Fruit fly (Drosophila melanogaster) whole organism, pupa: ENCODE results near the gene GluRIID.

Experiments used
- CG10348 ChIP-seq: fragments of 200-800 bp; sonication (Bioruptor generic); IDR thresholded peaks from 2 replicates; pipeline ENCODE4 v1.3.6; 2022; ENCODE audit warnings: missing biosample characterization, missing genetic modification characterization
- CG12605 ChIP-seq: fragments of 200-800 bp; sonication (Bioruptor generic); IDR thresholded peaks from 2 replicates; pipeline ENCODE4 v1.3.6; 2022; ENCODE audit warnings: missing biosample characterization, missing genetic modification characterization
- CG13204 ChIP-seq: fragments of 200-800 bp; sonication (Bioruptor generic); optimal IDR thresholded peaks from 2 replicates; lab custom pipeline; 2018; ENCODE audit warnings: missing biosample characterization, mild to moderate bottlenecking, missing genetic modification characterization, moderate library complexity
- CG14655 ChIP-seq: fragments of 200-800 bp; sonication (Bioruptor generic); optimal IDR thresholded peaks from 3 replicates; lab custom pipeline; 2017; ENCODE audit warnings: mild to moderate bottlenecking, missing biosample characterization, missing genetic modification reagents, missing genetic modification characterization
- CG15710 ChIP-seq: fragments of 200-800 bp; sonication (Bioruptor generic); optimal IDR thresholded peaks from 2 replicates; lab custom pipeline; 2018; ENCODE audit warnings: missing biosample characterization, mild to moderate bottlenecking, missing genetic modification characterization, moderate library complexity
- CG17806 ChIP-seq: fragments of 200-800 bp; sonication (Bioruptor generic); optimal IDR thresholded peaks from 2 replicates; lab custom pipeline; 2018; ENCODE audit warnings: missing biosample characterization, mild to moderate bottlenecking, missing genetic modification characterization, moderate library complexity
- CG32121 ChIP-seq: fragments of 200-800 bp; sonication (Bioruptor generic); IDR thresholded peaks from 2 replicates; pipeline ENCODE4 v1.3.6; 2022; ENCODE audit warnings: missing biosample characterization, missing genetic modification characterization
- CG34367 ChIP-seq: fragments of 200-800 bp; sonication (Bioruptor generic); optimal IDR thresholded peaks from 2 replicates; lab custom pipeline; 2018; ENCODE audit warnings: missing biosample characterization, mild to moderate bottlenecking, missing genetic modification characterization
- CG4496 ChIP-seq: fragments of 200-800 bp; sonication (Bioruptor generic); IDR thresholded peaks from 3 replicates; pipeline ENCODE4 v1.3.6; 2022; ENCODE audit warnings: missing biosample characterization, missing genetic modification characterization
- CG8159 ChIP-seq: fragments of 200-800 bp; sonication (Bioruptor generic); optimal IDR thresholded peaks from 3 replicates; lab custom pipeline; 2018; ENCODE audit warnings: missing biosample characterization, mild to moderate bottlenecking, missing genetic modification characterization, moderate library complexity
- CG8301 ChIP-seq: fragments of 200-800 bp; sonication (Bioruptor generic); optimal IDR thresholded peaks from 2 replicates; lab custom pipeline; 2018; ENCODE audit warnings: missing biosample characterization, mild to moderate bottlenecking, missing genetic modification characterization
- CG9948 ChIP-seq: fragments of 200-800 bp; sonication (Bioruptor generic); optimal IDR thresholded peaks from 2 replicates; lab custom pipeline; 2018; ENCODE audit warnings: missing biosample characterization, mild to moderate bottlenecking, missing genetic modification characterization, moderate library complexity
- D1 ChIP-seq: fragments of 200-800 bp; sonication (Bioruptor generic); optimal IDR thresholded peaks from 2 replicates; lab custom pipeline; 2018; ENCODE audit warnings: missing biosample characterization, mild to moderate bottlenecking, missing genetic modification characterization, moderate library complexity
- EcR ChIP-seq: fragments of 200-800 bp; sonication (Bioruptor generic); optimal IDR thresholded peaks from 3 replicates; lab custom pipeline; 2019; ENCODE audit warnings: missing biosample characterization, missing genetic modification characterization, mild to moderate bottlenecking, moderate library complexity, missing genetic modification reagents
- Ets98B ChIP-seq: fragments of 200-800 bp; sonication (Bioruptor generic); IDR thresholded peaks from 2 replicates; pipeline ENCODE4 v1.3.6; 2022; ENCODE audit warnings: missing biosample characterization, missing genetic modification characterization
- Pif1A ChIP-seq: fragments of 200-800 bp; sonication (Bioruptor generic); optimal IDR thresholded peaks from 3 replicates; lab custom pipeline; 2016; ENCODE audit warnings: missing biosample characterization, missing genetic modification characterization
- Pif1B ChIP-seq: fragments of 200-800 bp; sonication (Bioruptor generic); optimal IDR thresholded peaks from 3 replicates; lab custom pipeline; 2016; ENCODE audit warnings: missing biosample characterization, missing genetic modification characterization
- Snoo ChIP-seq: fragments of 200-800 bp; sonication (Bioruptor generic); optimal IDR thresholded peaks from 3 replicates; lab custom pipeline; 2017; ENCODE audit warnings: missing biosample characterization, mild to moderate bottlenecking, missing genetic modification characterization, inconsistent platforms
- fd96Ca ChIP-seq: fragments of 200-800 bp; sonication (Bioruptor generic); IDR thresholded peaks from 3 replicates; pipeline ENCODE4 v1.3.6; 2022; ENCODE audit warnings: missing biosample characterization, missing genetic modification characterization
- gl ChIP-seq: fragments of 200-800 bp; sonication (Bioruptor generic); optimal IDR thresholded peaks from 2 replicates; lab custom pipeline; 2018; ENCODE audit warnings: missing biosample characterization, mild to moderate bottlenecking, missing genetic modification characterization
- rn ChIP-seq: fragments of 200-800 bp; sonication (Bioruptor generic); IDR thresholded peaks from 2 replicates; pipeline ENCODE4 v1.3.6; 2022; ENCODE audit warnings: missing biosample characterization, missing genetic modification characterization

The GluRIID gene

DNA sequence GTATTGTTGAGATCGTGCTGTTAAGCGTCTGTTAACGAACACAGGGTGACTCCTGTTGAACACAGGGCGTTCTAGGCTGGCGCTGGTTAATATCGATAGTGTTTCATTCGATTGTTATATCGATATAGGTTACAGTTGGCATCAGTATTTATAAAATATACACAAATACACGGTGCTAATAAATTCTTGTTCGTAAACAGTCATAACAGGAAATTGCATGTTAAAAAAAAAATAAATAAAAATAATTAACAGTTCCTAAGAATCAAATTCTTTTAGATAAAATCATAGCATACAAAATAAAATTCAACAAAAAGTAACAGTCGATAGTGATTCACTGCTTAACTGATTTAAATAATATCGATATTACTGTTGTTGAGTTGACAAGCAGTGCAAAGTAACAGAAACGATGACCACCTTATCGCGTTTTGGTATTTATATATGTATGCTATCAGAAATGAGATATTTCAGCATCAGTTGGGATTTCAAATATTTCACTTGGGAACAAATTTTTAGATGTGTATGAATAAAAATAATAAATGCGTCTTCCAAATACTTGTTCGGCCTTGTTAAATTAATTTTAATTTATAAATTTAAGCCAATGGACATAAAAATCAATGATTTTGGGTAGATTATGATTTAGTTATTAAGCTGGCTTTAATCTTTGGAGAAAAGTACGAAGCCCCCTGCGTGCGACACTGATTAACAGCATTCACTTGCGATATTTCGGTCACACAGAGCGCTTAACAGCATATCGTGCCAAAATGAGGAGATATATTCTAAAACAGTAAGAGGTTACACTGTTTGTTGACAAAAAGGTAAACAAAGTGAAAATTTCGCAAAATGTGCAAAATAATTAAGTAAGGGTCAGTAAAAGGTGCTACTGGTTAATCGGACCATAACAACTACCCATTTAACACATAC lies 17.3 kb downstream of the GluRIID start, which contains the start of the genes Pi3K92E and Lrrk:
TSS of gene Pi3K92E (minus strand) at position 59 of the 921 bp plus-strand sequence.
TSS of gene Lrrk (plus strand) at position 807 of the 921 bp plus-strand sequence.
- TF ChIP-seq CG8301 (no peak), CG34367 (peak; percentile 27), CG4496 (GFP tag; lab: Robert Waterston, UW) (0 out of 3 replicates have a peak, but pooled peaks have one; percentile 37), Pif1B (GFP tag; lab: Kevin White, UChicago) (no peak)

DNA sequence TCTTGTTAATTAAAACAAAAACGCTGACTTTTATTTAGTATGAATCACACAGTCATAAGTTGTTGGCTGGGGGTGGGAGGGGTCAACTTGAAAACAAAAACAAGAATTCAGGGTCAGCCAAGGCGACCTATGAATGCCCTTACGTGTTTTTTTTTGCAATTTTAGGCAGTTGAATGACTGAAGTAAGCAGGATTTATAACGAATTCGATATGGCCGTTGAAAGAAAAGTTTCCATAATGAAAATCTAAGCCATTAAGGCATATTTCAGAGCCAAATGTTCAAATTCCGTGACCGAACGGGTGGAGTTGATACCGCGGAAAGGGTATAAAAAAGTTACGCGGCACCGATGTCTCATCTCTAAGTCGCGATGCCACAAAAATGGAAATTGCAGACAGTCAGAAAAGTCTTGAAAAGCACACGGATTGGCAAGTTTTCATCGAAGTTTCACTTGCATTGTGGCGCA lies 18.2 kb downstream of the GluRIID start:
- TF ChIP-seq CG32121 (GFP tag; lab: Robert Waterston, UW), result peak; percentile 71
- TF ChIP-seq CG4496 (GFP tag; lab: Robert Waterston, UW), result peak; percentile 59; the same call in 2 of the 3 replicates
- no peak for TF ChIP-seq CG12605
- TF ChIP-seq rn (GFP tag; lab: Robert Waterston, UW), result peak; percentile 52; the same call in 1 of the 2 replicates
- TF ChIP-seq Pif1A (GFP tag; lab: Kevin White, UChicago), result no peak
- peak; percentile 60 for TF ChIP-seq CG15710 (tag; lab: Kevin White, UChicago)
- peak; percentile 80 for TF ChIP-seq fd96Ca (GFP tag; lab: Robert Waterston, UW)
- peak; percentile 71 for TF ChIP-seq Ets98B
- TF ChIP-seq Snoo (tag; lab: Kevin White, UChicago), result peak; percentile 49
- TF ChIP-seq CG8159 (tag; lab: Kevin White, UChicago), result no peak
- TF ChIP-seq CG9948, result peak; percentile 58

DNA sequence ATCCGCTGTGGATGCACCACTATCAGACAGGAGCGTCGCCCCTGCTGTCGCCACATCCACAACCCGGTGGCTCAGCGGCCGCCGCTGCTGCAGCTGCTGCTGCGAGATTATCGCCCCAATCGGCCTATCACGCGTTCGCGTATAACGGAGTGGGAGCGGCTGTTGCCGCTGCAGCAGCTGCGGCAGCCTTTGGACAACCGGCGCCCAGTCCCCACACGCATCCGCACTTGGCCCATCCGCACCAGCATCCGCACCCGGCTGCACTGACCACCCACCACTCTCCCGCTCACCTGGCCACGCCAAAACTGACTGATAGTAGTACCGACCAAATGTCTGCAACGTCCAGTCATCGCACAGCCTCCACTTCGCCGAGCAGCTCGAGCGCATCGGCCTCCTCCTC lies 26.1 kb downstream of the GluRIID start:
- no peak for TF ChIP-seq Ets98B
- TF ChIP-seq CG13204 (GFP tag; lab: Kevin White, UChicago), result no peak
- TF ChIP-seq D1 (tag; lab: Kevin White, UChicago), result no peak
- TF ChIP-seq fd96Ca (GFP tag; lab: Robert Waterston, UW), result no peak
- TF ChIP-seq rn (GFP tag; lab: Robert Waterston, UW), result no peak
- no peak for TF ChIP-seq CG14655 (GFP tag; lab: Kevin White, UChicago)
- TF ChIP-seq CG9948, result no peak
- no peak for TF ChIP-seq gl (tag; lab: Kevin White, UChicago)
- no peak for TF ChIP-seq CG8301
- TF ChIP-seq CG12605, result no peak
- TF ChIP-seq Snoo (tag; lab: Kevin White, UChicago), result no peak

DNA sequence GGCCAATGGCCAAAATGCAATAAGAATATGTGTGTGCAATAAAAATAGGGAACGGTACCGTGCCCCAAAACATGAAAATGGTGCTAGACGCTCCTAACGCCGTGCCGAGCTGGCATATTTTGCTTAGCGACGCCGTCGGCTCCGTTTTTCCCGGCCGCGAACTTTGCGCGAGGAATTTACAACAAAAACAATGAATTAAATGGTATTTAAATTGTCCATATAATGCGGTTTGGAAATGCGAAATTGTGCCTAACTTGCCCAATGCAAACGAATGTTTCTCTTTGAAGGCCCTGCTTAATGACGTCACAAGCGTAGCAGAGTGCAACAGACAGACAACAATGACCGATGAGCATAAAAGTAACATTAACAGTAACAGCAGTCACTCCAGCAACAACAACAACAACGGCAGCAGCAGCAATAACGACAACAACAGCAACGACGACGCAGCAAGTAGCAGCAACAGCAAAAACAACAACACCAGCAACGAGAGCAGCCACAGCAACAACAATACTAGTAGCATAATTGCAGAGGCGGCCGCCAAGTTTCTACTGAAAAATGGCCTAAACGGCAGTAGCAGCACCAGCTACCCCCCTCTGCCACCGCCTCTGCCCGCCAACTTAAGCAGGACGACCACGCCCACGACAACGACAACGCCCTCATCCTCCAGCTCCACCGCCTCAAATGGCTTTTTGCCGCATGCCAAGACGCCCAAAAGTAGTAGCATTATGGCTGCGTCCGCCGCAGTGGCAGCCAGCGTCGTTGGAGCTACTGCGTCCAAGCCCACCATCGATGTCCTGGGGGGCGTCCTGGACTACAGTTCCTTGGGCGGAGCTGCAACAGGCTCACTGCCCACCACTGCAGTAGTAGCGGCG lies 29.7 kb downstream of the GluRIID start:
- TF ChIP-seq CG12605 (no peak), CG9948 (peak; percentile 29), Pif1B (GFP tag; lab: Kevin White, UChicago) (no peak), fd96Ca (GFP tag; lab: Robert Waterston, UW) (no peak)

DNA sequence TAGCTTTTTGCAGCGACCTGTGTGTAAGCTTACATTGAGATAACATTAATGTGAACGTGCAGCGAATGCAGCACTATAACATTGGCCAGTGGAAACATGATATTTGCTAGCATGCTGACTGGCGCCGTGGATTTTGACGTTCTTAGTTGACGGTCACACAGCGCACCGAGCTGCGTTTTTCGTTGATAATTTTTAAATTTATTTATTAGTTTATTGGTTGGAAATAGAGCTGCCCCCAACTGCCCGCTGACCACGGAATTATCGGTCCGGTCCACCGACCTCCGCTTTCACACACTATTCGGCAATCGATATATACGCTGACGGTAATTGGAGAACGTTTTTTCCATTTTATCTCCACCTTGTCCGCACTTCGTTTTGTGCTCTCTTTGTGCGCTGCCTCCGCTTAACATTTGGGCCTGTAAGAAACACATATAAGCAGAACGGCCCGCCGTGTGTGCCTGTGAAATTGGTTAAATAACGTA lies 30.4 kb downstream of the GluRIID start, which contains the start of gene H:
TSS of gene H (plus strand) at position 134 of the 482 bp plus-strand sequence.
- TF ChIP-seq CG34367, result no peak
- TF ChIP-seq CG8301, result no peak
- no peak for TF ChIP-seq CG15710 (tag; lab: Kevin White, UChicago)
- TF ChIP-seq CG17806, result no peak
- no peak for TF ChIP-seq CG10348 (GFP tag; lab: Robert Waterston, UW)
- TF ChIP-seq CG14655 (GFP tag; lab: Kevin White, UChicago), result no peak
- no peak for TF ChIP-seq CG9948
- no peak for TF ChIP-seq CG13204 (GFP tag; lab: Kevin White, UChicago)
- TF ChIP-seq Pif1A (GFP tag; lab: Kevin White, UChicago), result no peak
- TF ChIP-seq EcR (GFP tag; lab: Kevin White, UChicago), result no peak
- no peak for TF ChIP-seq gl (tag; lab: Kevin White, UChicago)
- no peak for TF ChIP-seq D1 (tag; lab: Kevin White, UChicago)
- TF ChIP-seq rn (GFP tag; lab: Robert Waterston, UW), result no peak

DNA sequence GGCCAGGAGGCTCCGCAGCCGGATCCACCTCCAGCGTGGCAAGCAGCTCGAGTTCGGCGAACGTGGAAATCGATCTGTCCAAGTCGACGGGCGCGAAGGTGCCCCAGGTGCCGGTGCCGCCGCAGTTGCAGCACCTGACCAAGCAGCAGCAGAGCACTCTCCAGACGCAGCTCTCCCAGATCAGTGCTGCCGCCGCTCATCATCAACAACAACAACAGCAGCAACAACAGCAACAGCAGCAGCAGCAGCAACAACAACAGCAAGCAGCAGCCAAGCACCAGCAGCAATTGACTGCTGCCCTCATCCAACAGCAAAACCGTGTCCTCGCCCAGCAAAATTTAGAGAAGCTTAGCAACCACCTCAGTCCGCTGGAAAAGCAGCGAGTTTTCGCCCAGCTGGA lies 33.3 kb downstream of the GluRIID start:
- TF ChIP-seq CG9948 (no peak), CG13204 (GFP tag; lab: Kevin White, UChicago) (no peak), Snoo (tag; lab: Kevin White, UChicago) (no peak), CG4496 (GFP tag; lab: Robert Waterston, UW) (no peak), CG8301 (no peak), gl (tag; lab: Kevin White, UChicago) (no peak), CG10348 (GFP tag; lab: Robert Waterston, UW) (no peak), CG17806 (no peak), CG14655 (GFP tag; lab: Kevin White, UChicago) (no peak), Pif1A (GFP tag; lab: Kevin White, UChicago) (no peak), CG8159 (tag; lab: Kevin White, UChicago) (no peak)
